Fruit fly (Drosophila melanogaster) whole organism, embryonic: ENCODE data around the gene Cdc5.

ENCODE experiments used
- CG11456 ChIP-seq: fragments of 200-800 bp; sonication (Bioruptor generic); IDR thresholded peaks from 3 replicates; pipeline ENCODE4 v1.3.6; 2022; ENCODE audit warnings: missing biosample characterization, missing genetic modification characterization
- CG3065 ChIP-seq: fragments of 200-800 bp; sonication (Bioruptor generic); optimal IDR thresholded peaks from 2 replicates; lab custom pipeline; 2016; ENCODE audit warnings: missing biosample characterization, missing genetic modification characterization
- CG4820 ChIP-seq: fragments of 200-800 bp; sonication (Bioruptor generic); optimal IDR thresholded peaks from 3 replicates; lab custom pipeline; 2016; ENCODE audit warnings: missing biosample characterization, missing genetic modification characterization
- Gsc ChIP-seq: fragments of 200-800 bp; sonication (Bioruptor generic); IDR thresholded peaks from 2 replicates; pipeline ENCODE4 v1.3.6; 2022; ENCODE audit warnings: missing biosample characterization, missing genetic modification characterization
- H15 ChIP-seq: fragments of 200-800 bp; sonication (Bioruptor generic); IDR thresholded peaks from 3 replicates; pipeline ENCODE4 v1.3.6; 2022; ENCODE audit warnings: missing biosample characterization, missing genetic modification characterization
- HLHmδ ChIP-seq: fragments of 200-800 bp; sonication (Bioruptor generic); optimal IDR thresholded peaks from 2 replicates; lab custom pipeline; 2018; ENCODE audit warnings: missing biosample characterization, mild to moderate bottlenecking, missing genetic modification characterization, moderate library complexity
- Sry-δ ChIP-seq: fragments of 200-800 bp; sonication (Bioruptor generic); optimal IDR thresholded peaks from 2 replicates; lab custom pipeline; 2016; ENCODE audit warnings: missing biosample characterization, missing genetic modification characterization
- bigmax ChIP-seq: fragments of 200-800 bp; sonication (Bioruptor generic); optimal IDR thresholded peaks from 2 replicates; lab custom pipeline; 2018; ENCODE audit warnings: missing biosample characterization, mild to moderate bottlenecking, missing genetic modification characterization
- phol ChIP-seq: fragments of 200-800 bp; sonication (Bioruptor generic); optimal IDR thresholded peaks from 3 replicates; lab custom pipeline; 2018; ENCODE audit warnings: missing biosample characterization, mild to moderate bottlenecking, missing genetic modification characterization, moderate library complexity
- ttk ChIP-seq: fragments of 200-800 bp; sonication (Bioruptor generic); IDR thresholded peaks from 2 replicates; pipeline ENCODE4 v2.1.2; 2022; ENCODE audit warnings: missing biosample characterization, missing genetic modification characterization

DNA sequence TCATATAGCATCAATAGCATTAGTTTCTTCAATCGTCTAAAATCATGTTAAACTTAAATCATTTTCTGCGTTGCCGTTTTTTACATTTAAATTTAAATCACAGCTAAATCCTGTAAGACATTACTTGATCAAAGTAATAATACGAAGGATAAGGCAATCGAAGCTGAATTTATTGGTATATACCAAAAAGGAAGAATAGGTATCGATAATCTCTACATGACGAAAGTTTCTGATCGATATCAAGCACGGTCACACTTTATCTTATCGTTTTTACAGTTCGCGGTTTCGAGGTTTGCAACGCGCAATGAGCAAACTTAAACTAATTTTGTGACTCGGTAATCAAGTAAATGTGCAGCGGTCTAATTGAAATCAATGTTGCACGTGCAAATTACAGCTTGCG lies 33.4 kb downstream of the Cdc5 start, which contains the start of the genes Atac3 and Ptpmeg:
- peak; percentile 23 for TF ChIP-seq phol (tag; lab: Kevin White, UChicago)
- TF ChIP-seq H15 (GFP tag; lab: Robert Waterston, UW): no peak
- no peak for TF ChIP-seq CG3065 (GFP tag; lab: Kevin White, UChicago)
- TF ChIP-seq CG11456: no peak
- no peak for TF ChIP-seq bigmax (GFP tag; lab: Kevin White, UChicago)
- TF ChIP-seq HLHmδ (GFP tag; lab: Kevin White, UChicago): no peak
- no peak for TF ChIP-seq CG4820 (GFP tag; lab: Kevin White, UChicago)
- TF ChIP-seq ttk: no peak
- no peak for TF ChIP-seq Gsc (GFP tag; lab: Robert Waterston, UW)
- TF ChIP-seq Sry-δ: peak; percentile 66
